Worm (Caenorhabditis elegans): Measurements from ENCODE around the gene aagr-2.

DNA sequence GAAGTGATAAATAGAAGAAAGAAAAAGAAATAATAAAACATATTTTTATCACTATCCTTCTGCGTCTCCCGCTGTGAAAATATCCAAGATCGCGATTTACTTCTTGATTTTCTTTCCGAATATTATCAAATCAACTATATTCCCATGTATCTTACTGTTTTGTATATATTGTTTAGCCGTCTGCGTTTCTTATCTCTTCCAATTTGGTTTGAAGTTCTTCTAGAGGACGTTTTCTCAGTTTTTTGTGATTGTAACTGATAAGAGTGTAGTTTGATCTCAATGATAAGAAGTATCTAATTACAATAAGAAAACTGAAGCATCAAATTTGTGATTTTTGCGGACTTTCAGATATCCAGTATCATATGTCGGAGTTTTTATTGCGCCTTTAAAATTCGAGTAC, 35.6 kb upstream of the aagr-2 start:
- TF ChIP-seq fos-1 (tag; optimal IDR thresholded peaks at IDR 0.05): peak; percentile 42
- TF ChIP-seq ceh-82 (tag; optimal IDR thresholded peaks at IDR 0.05): no peak
- TF ChIP-seq ceh-16 (tag; optimal IDR thresholded peaks at IDR 0.05): no peak
- no peak for TF ChIP-seq nhr-25 (tag; optimal IDR thresholded peaks at IDR 0.05)
- no peak for TF ChIP-seq ama-1 (optimal IDR thresholded peaks at IDR 0.05)
- no peak for TF ChIP-seq nhr-11 (tag; optimal IDR thresholded peaks at IDR 0.05)
- TF ChIP-seq nhr-77 (tag; optimal IDR thresholded peaks at IDR 0.05): no peak
- no peak for TF ChIP-seq egl-27 (tag; optimal IDR thresholded peaks at IDR 0.05)
- TF ChIP-seq snpc-4 (tag; optimal IDR thresholded peaks at IDR 0.05): no peak
